Worm (Caenorhabditis elegans) whole organism, L2 larva: ENCODE measurements around the gene C16D9.5.

Experiments
- C34F6.9 ChIP-seq: fragments of 150-350 bp; optimal IDR thresholded peaks from 2 replicates; lab custom pipeline; 2014; ENCODE audit warnings: missing biosample characterization, missing genetic modification characterization
- F13H6.1 ChIP-seq: sonication (generic microtip); optimal IDR thresholded peaks from 2 replicates; lab custom pipeline; 2016; ENCODE audit warnings: missing genetic modification characterization, missing compliant biosample characterization
- R02D3.7 ChIP-seq: fragments of 150-350 bp; optimal IDR thresholded peaks from 2 replicates; lab custom pipeline; 2014; ENCODE audit warnings: missing biosample characterization, missing genetic modification characterization
- Y55F3AM.14 ChIP-seq: fragments of 200-800 bp; sonication (Bioruptor generic); optimal IDR thresholded peaks from 2 replicates; lab custom pipeline; 2018; ENCODE audit warnings: mild to moderate bottlenecking, missing genetic modification characterization, missing compliant biosample characterization
- blmp-1 ChIP-seq: sonication (generic microtip); optimal IDR thresholded peaks from 2 replicates; lab custom pipeline; 2017; ENCODE audit warnings: missing genetic modification characterization, mild to moderate bottlenecking, missing compliant biosample characterization, antibody characterized with exemption, moderate library complexity; ENCODE audit not compliant: insufficient read depth
- ceh-16 ChIP-seq: fragments of 150-350 bp; optimal IDR thresholded peaks from 2 replicates; lab custom pipeline; 2014; ENCODE audit warnings: missing biosample characterization, missing genetic modification characterization
- ceh-82 ChIP-seq: fragments of 150-350 bp; optimal IDR thresholded peaks from 2 replicates; lab custom pipeline; 2014; ENCODE audit warnings: missing biosample characterization, missing genetic modification characterization
- crh-2 ChIP-seq: sonication (generic microtip); optimal IDR thresholded peaks from 2 replicates; lab custom pipeline; 2017; ENCODE audit warnings: missing biosample characterization, missing genetic modification characterization
- dmd-4 ChIP-seq: sonication (generic microtip); optimal IDR thresholded peaks from 2 replicates; lab custom pipeline; 2017; ENCODE audit warnings: missing biosample characterization, missing genetic modification characterization
- egl-27 ChIP-seq: sonication (generic microtip); optimal IDR thresholded peaks from 3 replicates; lab custom pipeline; 2017; ENCODE audit warnings: missing biosample characterization, missing genetic modification reagents, missing genetic modification characterization
- elt-1 ChIP-seq: fragments of 150-350 bp; optimal IDR thresholded peaks from 2 replicates; lab custom pipeline; 2014; ENCODE audit warnings: missing biosample characterization, missing genetic modification characterization
- elt-3 ChIP-seq: sonication (generic microtip); optimal IDR thresholded peaks from 2 replicates; lab custom pipeline; 2017; ENCODE audit warnings: missing biosample characterization, missing genetic modification characterization
- gmeb-1 ChIP-seq: fragments of 150-350 bp; optimal IDR thresholded peaks from 2 replicates; lab custom pipeline; 2014; ENCODE audit warnings: missing biosample characterization, missing genetic modification characterization
- lin-11 ChIP-seq: fragments of 150-350 bp; sonication (generic microtip); optimal IDR thresholded peaks from 2 replicates; lab custom pipeline; 2014; ENCODE audit warnings: missing biosample characterization, missing genetic modification characterization, inconsistent platforms, mixed read lengths
- lin-13 ChIP-seq: fragments of 150-350 bp; optimal IDR thresholded peaks from 2 replicates; lab custom pipeline; 2014; ENCODE audit warnings: missing biosample characterization, missing genetic modification reagents, missing genetic modification characterization
- lin-39 ChIP-seq: fragments of 150-350 bp; optimal IDR thresholded peaks from 2 replicates; lab custom pipeline; 2014; ENCODE audit warnings: missing biosample characterization, missing genetic modification reagents, missing genetic modification characterization
- lsy-2 ChIP-seq, 2 experiments: fragments of 150-350 bp in 1 of 2; sonication (generic microtip) in 1 of 2; optimal IDR thresholded peaks; 2 replicates each; lab custom pipeline; 2014 to 2017; ENCODE audit warnings: missing biosample characterization in 2 of 2, missing genetic modification characterization in 2 of 2
- mab-5 ChIP-seq: fragments of 150-350 bp; optimal IDR thresholded peaks from 2 replicates; lab custom pipeline; 2014; ENCODE audit warnings: missing biosample characterization, missing genetic modification characterization
- mbf-1 ChIP-seq: sonication (generic microtip); optimal IDR thresholded peaks from 2 replicates; lab custom pipeline; 2017; ENCODE audit warnings: missing biosample characterization, missing genetic modification characterization
- mdl-1 ChIP-seq, 2 experiments: fragments of 150-350 bp in 1 of 2; sonication (generic microtip) in 1 of 2; optimal IDR thresholded peaks; 2 replicates each; lab custom pipeline; 2017; ENCODE audit warnings: missing biosample characterization in 2 of 2, missing genetic modification characterization in 2 of 2
- nhr-10 ChIP-seq: sonication (generic microtip); optimal IDR thresholded peaks from 2 replicates; lab custom pipeline; 2017; ENCODE audit warnings: missing biosample characterization, missing genetic modification characterization
- nhr-11 ChIP-seq: fragments of 150-350 bp; optimal IDR thresholded peaks from 2 replicates; lab custom pipeline; 2014; ENCODE audit warnings: missing biosample characterization, missing genetic modification characterization
- nhr-12 ChIP-seq: fragments of 150-350 bp; optimal IDR thresholded peaks from 2 replicates; lab custom pipeline; 2014; ENCODE audit warnings: missing biosample characterization, missing genetic modification characterization
- nhr-129 ChIP-seq: fragments of 150-350 bp; optimal IDR thresholded peaks from 2 replicates; lab custom pipeline; 2014; ENCODE audit warnings: missing biosample characterization, missing genetic modification characterization
- nhr-21 ChIP-seq: fragments of 150-350 bp; optimal IDR thresholded peaks from 2 replicates; lab custom pipeline; 2014; ENCODE audit warnings: missing biosample characterization, missing genetic modification characterization
- nhr-237 ChIP-seq: fragments of 150-350 bp; optimal IDR thresholded peaks from 2 replicates; lab custom pipeline; 2014; ENCODE audit warnings: missing biosample characterization, missing genetic modification characterization
- nhr-6 ChIP-seq: fragments of 150-350 bp; optimal IDR thresholded peaks from 2 replicates; lab custom pipeline; 2014; ENCODE audit warnings: missing biosample characterization, missing genetic modification characterization
- nhr-77 ChIP-seq: fragments of 150-350 bp; optimal IDR thresholded peaks from 2 replicates; lab custom pipeline; 2014; ENCODE audit warnings: missing biosample characterization, missing genetic modification characterization
- peb-1 ChIP-seq: fragments of 150-350 bp; optimal IDR thresholded peaks from 2 replicates; lab custom pipeline; 2014; ENCODE audit warnings: missing biosample characterization, missing genetic modification characterization
- sma-3 ChIP-seq: sonication (generic microtip); optimal IDR thresholded peaks from 2 replicates; lab custom pipeline; 2016; ENCODE audit warnings: missing genetic modification reagents, missing genetic modification characterization, missing compliant biosample characterization
- sma-9 ChIP-seq, 2 experiments: fragments of 150-350 bp in 1 of 2; sonication (generic microtip) in 1 of 2; optimal IDR thresholded peaks; 2 replicates each; lab custom pipeline; 2014 to 2016; ENCODE audit warnings: missing genetic modification characterization in 2 of 2, mild to moderate bottlenecking in 1 of 2, missing biosample characterization in 1 of 2, missing compliant biosample characterization in 1 of 2, missing genetic modification reagents in 1 of 2, moderate library complexity in 1 of 2
- snpc-4 ChIP-seq: fragments of 150-350 bp; optimal IDR thresholded peaks from 2 replicates; lab custom pipeline; 2014; ENCODE audit warnings: missing biosample characterization, missing genetic modification characterization
- unc-39 ChIP-seq: fragments of 150-350 bp; optimal IDR thresholded peaks from 2 replicates; lab custom pipeline; 2014; ENCODE audit warnings: missing biosample characterization, missing genetic modification characterization
- zag-1 ChIP-seq: fragments of 150-350 bp; optimal IDR thresholded peaks from 2 replicates; lab custom pipeline; 2014; ENCODE audit warnings: missing biosample characterization, missing genetic modification characterization
- ztf-1 ChIP-seq: fragments of 200-800 bp; sonication (Bioruptor generic); conservative IDR thresholded peaks from 2 replicates; pipeline ENCODE4 v1.3.6; 2022; ENCODE audit warnings: missing genetic modification characterization, missing compliant biosample characterization
- ztf-11 ChIP-seq: sonication (generic microtip); optimal IDR thresholded peaks from 2 replicates; lab custom pipeline; 2017; ENCODE audit warnings: missing biosample characterization, missing genetic modification characterization

Gene C16D9.5

DNA sequence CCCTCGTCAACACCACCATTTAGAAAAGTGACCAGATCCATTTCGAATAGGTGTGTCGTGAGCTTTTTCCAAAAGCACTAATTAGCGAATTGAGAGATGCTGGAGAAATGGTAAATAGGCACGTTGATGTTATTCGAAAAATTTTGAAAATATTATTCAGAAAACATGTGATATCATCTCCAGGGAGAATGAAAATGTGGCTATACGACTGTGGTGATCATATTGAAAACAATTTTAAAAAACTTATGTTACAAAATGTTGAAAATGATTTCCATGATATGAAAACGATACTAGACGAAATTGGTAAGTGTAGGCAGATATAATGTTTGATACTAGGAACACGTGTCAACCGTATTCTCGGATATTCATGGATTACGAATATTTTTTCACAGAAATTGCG, 18.5 kb downstream of the C16D9.5 start, which contains the start of gene K07C11.10:
Gene K07C11.10, minus strand, starts transcription at position 101 of the 400 bp plus-strand sequence.
- no peak for TF ChIP-seq R02D3.7 (tag; lab: Kevin White, UChicago)
- no peak for TF ChIP-seq lin-39
- no peak for TF ChIP-seq zag-1 (tag; lab: Kevin White, UChicago)
- TF ChIP-seq nhr-237 = no peak
- TF ChIP-seq sma-9 (GFP tag; optimal IDR thresholded peaks at IDR 0.05; lab: Kevin White, UChicago) = no peak
- no peak for TF ChIP-seq sma-9 (tag; optimal IDR thresholded peaks at IDR 0.05; lab: Kevin White, UChicago)
- no peak for TF ChIP-seq ztf-1
- no peak for TF ChIP-seq ztf-11 (tag; lab: Kevin White, UChicago)
- TF ChIP-seq F13H6.1 (tag; lab: Kevin White, UChicago) = no peak
- TF ChIP-seq egl-27 (tag; lab: Kevin White, UChicago) = no peak
- TF ChIP-seq ceh-82 (tag; lab: Kevin White, UChicago) = no peak
- no peak for TF ChIP-seq snpc-4 (tag; lab: Kevin White, UChicago)
- TF ChIP-seq nhr-12 (tag; lab: Kevin White, UChicago) = no peak
- TF ChIP-seq ceh-16 (tag; lab: Kevin White, UChicago) = no peak
- no peak for TF ChIP-seq peb-1 (tag; lab: Kevin White, UChicago)
- TF ChIP-seq crh-2 (tag; lab: Kevin White, UChicago) = no peak
- TF ChIP-seq nhr-21 (tag; lab: Kevin White, UChicago) = no peak
- no peak for TF ChIP-seq nhr-10 (tag; lab: Kevin White, UChicago)
- no peak for TF ChIP-seq mdl-1 (tag; optimal IDR thresholded peaks at IDR 0.05; lab: Kevin White, UChicago)

DNA sequence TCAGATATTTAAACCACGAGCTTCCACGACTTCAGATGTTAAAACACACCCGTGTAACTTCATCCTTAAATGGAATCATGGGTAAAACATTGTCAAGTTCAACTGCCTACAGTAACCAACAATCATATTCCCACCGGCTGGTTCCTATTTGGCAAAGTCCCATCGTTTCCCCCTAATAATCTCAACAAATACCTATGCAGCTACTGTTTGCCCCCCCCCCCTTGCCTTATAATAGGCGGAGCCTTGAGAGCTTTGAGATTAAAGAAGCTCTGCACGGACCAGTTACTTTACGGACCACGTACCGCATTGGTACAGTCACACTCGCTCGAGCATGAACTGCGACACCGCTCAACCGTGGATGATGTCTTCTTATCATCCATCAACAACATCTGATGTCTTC, 20.7 kb downstream of the C16D9.5 start, which contains the start of gene pax-1:
Gene pax-1, plus strand, starts transcription at position 301 of the 400 bp plus-strand sequence.
- TF ChIP-seq dmd-4 (tag; lab: Kevin White, UChicago) (no peak), egl-27 (tag; lab: Kevin White, UChicago) (no peak), F13H6.1 (tag; lab: Kevin White, UChicago) (no peak), gmeb-1 (tag; lab: Kevin White, UChicago) (no peak), C34F6.9 (no peak), snpc-4 (tag; lab: Kevin White, UChicago) (no peak), R02D3.7 (tag; lab: Kevin White, UChicago) (no peak), ceh-16 (tag; lab: Kevin White, UChicago) (no peak), mbf-1 (tag; lab: Kevin White, UChicago) (no peak), unc-39 (tag; lab: Kevin White, UChicago) (no peak), sma-3 (no peak), crh-2 (tag; lab: Kevin White, UChicago) (no peak), nhr-77 (tag; lab: Kevin White, UChicago) (no peak), sma-9 (GFP tag; optimal IDR thresholded peaks at IDR 0.05; lab: Kevin White, UChicago) (no peak), sma-9 (tag; optimal IDR thresholded peaks at IDR 0.05; lab: Kevin White, UChicago) (no peak)

DNA sequence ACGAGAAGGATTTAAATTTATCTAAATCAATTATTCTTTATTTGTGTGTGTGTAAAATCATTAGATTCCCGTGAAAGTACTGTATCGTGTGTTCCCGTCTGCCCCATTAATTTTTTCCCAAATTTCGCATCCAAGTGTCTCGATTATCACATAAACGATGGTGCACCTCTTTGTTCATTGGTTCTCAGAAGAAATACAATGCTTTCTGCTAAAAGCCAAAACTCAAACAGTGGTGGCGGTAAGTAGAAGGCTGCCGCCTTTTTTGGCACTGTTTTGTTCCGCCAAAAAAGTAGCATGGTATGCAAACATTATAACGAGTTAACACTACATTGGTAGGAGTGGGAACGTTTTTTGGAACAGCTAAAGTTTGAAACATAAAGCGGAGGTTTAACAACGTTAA, 21.9 kb downstream of the C16D9.5 start:
- TF ChIP-seq ztf-1 (no peak), elt-3 (tag; lab: Kevin White, UChicago) (no peak), mab-5 (tag; lab: Kevin White, UChicago) (no peak), ceh-16 (tag; lab: Kevin White, UChicago) (no peak), nhr-21 (tag; lab: Kevin White, UChicago) (no peak), lin-11 (tag; lab: Kevin White, UChicago) (no peak), lin-13 (no peak), blmp-1 (tag; lab: Kevin White, UChicago) (no peak), mbf-1 (tag; lab: Kevin White, UChicago) (no peak), R02D3.7 (tag; lab: Kevin White, UChicago) (no peak), nhr-129 (no peak), Y55F3AM.14 (GFP tag; lab: Kevin White, UChicago) (no peak), crh-2 (tag; lab: Kevin White, UChicago) (no peak), sma-3 (no peak), gmeb-1 (tag; lab: Kevin White, UChicago) (no peak), nhr-6 (no peak), lsy-2 (tag; optimal IDR thresholded peaks at IDR 0.05; lab: Kevin White, UChicago) (no peak), nhr-11 (tag; lab: Kevin White, UChicago) (no peak), elt-1 (tag; lab: Kevin White, UChicago) (no peak), nhr-10 (tag; lab: Kevin White, UChicago) (no peak)
